Fruit fly (Drosophila melanogaster) S2 (cell line): ENCODE results near the gene CG11964.

ENCODE experiments used
- CG8478 ChIP-seq: fragments of >200 bp; optimal IDR thresholded peaks from 2 replicates; lab custom pipeline; 2018
- CTCF ChIP-seq, 2 experiments: fragments of >200 bp; optimal IDR thresholded peaks; 2 replicates each; lab custom pipeline; 2018

The CG11964 gene

DNA sequence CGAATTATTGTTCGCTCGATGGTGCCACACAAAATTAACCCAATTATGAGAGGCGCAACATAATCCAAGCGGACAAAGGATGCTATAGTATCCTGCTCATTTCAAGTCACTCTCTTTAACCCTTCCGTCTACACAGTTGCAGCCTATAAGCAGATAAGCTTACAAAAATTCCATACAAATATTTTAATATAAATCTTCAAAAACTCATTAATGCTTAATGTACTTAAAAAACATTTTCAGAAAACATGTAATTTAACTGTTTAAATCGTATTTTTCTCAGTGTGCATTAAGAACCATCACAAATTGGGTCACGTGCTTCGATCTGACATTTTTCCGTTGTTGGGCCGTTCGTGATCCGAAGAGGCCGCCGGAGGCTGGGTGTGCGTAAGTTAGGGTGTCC lies 24.0 kb upstream of the CG11964 start:
- TF ChIP-seq CTCF (optimal IDR thresholded peaks at IDR 0.05; lab: Kevin White, UChicago) (no peak), CG8478 (no peak)

DNA sequence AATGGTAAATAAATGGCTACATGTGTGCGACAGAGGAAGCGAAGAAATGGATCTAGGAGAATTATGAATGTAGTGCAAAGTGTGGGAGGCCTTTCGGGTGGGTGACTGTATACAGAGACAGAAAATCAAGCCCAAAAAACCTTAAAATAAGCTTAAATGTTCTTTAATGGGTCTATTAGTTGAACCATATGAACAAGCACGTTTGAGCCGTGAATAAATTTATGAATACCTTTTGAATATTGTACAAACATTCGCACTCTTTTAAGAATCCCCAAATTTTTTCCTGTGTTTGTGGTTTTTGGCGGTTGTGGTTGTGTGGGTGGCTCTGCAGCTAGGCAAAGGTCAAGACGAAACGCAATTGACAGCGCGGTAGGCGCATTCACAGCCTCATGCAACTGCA lies 21.8 kb upstream of the CG11964 start:
- TF ChIP-seq CTCF (optimal IDR thresholded peaks at IDR 0.05; lab: Kevin White, UChicago) (no peak), CG8478 (no peak)

DNA sequence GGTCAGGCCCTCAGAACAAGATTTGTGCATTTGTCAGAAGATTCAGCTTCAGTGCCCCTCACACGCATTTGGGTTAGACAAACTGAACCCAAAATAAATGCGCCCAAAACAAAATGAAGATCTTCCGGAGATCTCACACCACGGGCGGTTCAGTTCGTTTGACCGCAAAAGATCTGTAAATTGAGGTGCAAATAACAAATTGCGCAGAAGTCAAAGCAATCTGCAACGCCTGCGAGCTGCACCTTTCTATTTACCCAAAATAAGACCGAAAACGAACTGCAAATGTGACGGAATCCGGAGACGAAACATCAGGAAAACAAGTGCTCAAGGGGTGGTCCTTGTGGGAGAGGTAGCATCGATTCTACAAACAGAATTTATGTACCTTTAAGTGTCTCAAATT lies 20.7 kb upstream of the CG11964 start:
- TF ChIP-seq CTCF (optimal IDR thresholded peaks at IDR 0.05; lab: Kevin White, UChicago): no peak
- TF ChIP-seq CG8478: no peak

DNA sequence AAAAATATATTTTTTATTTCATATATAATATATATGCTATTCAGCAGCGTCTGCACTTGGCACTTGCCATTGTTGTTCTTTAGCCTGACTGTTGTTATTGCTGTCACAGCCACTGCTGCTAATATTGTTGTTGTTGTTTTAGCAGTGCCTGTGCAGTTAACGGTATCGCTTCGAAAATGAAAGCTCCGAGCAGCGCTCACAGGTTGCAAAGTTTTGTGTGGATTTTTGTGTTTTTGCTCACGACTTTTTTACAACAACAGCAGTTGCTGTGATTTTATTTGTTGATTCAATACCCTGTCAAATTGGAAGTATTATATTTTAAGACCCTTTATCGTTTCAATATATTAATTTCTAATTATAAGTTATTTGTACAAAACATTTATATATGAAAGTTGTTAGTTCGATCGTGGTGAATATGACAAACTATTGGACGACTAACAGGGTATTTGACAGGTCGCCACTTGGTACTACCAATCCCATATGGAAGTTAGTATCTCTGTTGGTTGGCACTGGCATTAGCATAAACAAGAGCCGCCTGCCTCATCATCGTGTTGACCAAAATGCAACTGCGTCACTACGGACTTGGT lies 19.0 kb upstream of the CG11964 start:
- no peak for TF ChIP-seq CG8478

DNA sequence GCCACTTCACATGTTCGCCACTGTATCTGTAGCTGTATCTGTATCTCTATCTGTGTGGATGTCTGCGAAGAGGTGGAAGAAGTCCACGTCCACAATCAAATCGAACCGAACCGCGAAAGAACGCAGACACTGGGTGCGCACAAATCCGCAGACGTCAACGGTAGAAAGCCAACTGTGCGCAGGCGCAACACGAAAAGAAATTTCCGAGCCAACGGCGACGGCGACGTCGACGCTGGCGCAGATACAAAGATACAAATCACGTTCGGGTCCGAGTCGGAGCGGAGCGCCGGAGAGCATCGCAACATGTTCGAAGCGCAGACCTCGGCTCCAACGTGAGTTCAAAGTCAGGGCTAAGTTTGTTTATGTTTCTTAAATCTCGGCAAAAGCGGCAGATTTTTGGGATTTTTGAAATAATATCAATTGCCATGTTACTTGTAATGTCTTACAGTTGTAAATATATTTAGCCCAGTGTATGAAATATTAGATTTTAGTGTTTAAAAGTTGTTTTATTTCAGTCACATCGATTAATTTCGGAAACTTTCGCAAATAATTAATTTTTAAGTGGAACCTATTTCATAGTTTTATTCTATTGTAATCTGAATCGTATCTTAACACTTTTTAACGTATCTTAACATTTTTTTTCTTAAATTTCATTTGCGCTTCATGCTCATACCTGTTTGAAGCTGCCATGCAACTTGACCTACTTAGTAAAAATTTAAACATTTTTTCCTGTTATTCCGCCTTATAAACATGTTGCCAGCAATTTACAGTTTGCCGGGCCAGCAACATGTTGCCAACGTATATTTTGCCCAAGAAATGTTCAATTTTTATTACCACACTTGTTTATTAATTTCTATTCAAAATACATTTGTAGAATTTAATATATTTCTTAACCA lies 18.3 kb upstream of the CG11964 start, which contains the start of gene ich:
Gene ich (minus strand): TSS at position 178 of the 896 bp plus-strand sequence.
- TF ChIP-seq CG8478 (no peak), CTCF (optimal IDR thresholded peaks at IDR 0.05; lab: Kevin White, UChicago) (no peak)

DNA sequence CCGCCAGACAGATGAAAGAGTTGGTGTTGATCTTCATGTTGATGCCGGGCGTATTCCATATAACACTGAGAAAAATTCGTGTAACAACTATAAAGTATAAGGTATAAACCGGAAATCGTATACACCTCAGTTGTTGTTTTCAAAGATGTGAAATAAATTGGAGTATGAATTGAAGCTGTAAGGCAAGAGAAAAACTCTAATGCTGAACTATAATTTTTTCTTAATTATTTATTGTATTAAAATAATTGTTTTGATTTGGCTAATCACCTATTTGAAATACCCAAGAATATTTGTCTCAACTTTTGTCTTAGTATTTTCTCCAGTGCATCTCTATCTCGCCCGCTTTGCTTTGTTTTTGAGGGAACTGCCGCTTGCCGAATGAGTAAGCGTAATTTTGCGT lies 15.5 kb upstream of the CG11964 start:
- TF ChIP-seq CTCF (optimal IDR thresholded peaks at IDR 0.05; lab: Kevin White, UChicago): no peak
- TF ChIP-seq CG8478: no peak

DNA sequence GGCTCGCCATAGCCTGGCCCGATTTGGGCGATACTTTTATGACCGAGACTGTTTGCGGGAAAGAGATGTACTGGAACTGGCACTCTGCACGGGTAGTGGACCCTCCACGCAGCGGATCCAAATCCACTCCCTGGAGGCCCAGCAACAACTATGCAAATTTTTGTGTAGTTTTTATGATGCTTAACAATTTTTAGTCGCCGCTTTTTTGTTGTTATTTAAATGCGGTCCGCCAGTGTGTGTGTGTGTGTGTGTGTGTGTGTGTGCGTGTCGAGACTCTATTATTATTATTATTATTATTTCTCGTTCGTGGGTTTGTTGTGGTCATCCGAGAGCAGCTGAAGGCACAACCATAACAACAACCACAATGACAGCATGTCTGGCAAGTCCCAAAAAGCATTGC lies 14.3 kb upstream of the CG11964 start:
- TF ChIP-seq CTCF (optimal IDR thresholded peaks at IDR 0.05; lab: Kevin White, UChicago): no peak
- TF ChIP-seq CG8478: no peak

DNA sequence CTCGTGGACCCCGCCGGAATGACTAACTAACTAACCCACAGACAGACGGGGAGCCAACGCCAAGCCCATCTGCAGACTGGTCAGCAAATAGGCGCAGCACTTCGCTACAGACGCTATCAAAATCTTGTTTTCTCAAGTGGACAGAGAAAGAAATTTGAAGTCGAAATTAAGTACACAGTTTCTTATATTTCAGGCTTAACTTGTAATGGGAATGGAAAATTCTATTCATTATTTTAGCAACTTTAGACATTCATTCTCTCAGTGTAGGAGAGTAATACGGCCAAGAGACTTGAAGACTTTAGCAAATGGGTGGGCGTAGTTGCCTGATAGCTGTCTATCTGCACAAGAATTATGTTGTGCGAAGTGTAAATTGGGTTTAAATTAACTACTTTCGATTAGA lies 13.5 kb upstream of the CG11964 start:
- TF ChIP-seq CTCF (optimal IDR thresholded peaks at IDR 0.05; lab: Kevin White, UChicago): no peak
- no peak for TF ChIP-seq CG8478

DNA sequence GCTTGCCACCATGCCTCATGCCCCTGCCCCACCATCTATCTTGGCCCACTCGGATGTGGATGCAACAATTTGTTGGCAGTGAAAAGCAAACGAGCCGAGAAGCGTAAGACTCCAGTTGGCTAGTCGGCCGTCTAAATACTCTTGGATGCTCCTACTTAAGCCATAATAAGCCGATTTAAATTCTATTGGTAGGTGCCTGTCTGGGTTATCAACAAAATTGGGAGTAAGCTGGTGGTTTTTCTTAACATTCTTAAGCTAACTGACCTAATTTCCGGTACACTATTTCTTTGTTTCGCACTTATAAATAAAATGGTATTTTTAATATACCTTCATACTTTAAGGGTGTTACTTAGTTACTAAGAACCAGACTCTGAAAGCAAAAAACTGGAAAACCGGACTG lies 12.9 kb upstream of the CG11964 start:
- TF ChIP-seq CG8478 (no peak), CTCF (optimal IDR thresholded peaks at IDR 0.05; lab: Kevin White, UChicago) (no peak)

DNA sequence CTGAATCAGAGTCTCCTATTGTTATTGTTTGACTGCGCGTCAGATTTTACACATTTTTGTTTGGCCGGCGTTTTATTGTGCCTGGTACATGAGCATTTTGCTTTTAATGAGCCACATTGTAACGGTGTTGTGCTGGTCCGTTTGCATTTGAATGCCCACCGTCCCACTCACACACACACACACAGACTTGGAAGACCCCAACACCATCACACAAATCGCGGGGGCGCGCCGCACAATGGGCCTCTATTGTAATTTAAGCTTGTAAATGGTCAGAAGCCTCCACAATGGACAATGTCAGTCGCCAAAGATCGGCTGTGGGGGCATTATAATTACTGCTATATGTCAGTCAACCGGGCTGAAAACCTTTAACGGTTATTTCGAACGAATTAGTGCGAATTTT lies 11.5 kb upstream of the CG11964 start:
- no peak for TF ChIP-seq CTCF (optimal IDR thresholded peaks at IDR 0.05; lab: Kevin White, UChicago)
- no peak for TF ChIP-seq CG8478

DNA sequence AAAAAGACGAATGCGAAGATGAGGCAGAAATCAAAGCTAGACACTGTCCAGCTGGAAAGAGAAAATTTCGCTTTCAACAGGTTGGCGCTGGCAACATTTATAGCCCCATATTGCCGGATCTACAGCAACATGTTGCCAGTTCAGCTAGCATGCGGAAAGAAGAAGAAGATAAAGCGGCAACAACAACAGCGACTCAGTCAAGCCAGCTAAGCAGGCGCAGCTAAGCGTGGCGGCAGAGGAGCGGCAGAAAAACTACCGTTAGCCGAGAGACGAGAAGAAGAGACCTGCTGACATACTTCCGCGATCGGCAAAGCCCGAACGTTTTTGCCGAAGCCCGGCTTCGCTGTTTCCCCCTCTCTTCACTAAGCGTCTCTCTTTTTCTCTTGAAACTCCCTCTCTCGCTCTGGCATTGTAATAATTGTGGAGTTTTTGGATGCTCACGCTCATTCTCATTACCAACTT lies 10.6 kb upstream of the CG11964 start:
- TF ChIP-seq CG8478: no peak
- no peak for TF ChIP-seq CTCF (optimal IDR thresholded peaks at IDR 0.05; lab: Kevin White, UChicago)

DNA sequence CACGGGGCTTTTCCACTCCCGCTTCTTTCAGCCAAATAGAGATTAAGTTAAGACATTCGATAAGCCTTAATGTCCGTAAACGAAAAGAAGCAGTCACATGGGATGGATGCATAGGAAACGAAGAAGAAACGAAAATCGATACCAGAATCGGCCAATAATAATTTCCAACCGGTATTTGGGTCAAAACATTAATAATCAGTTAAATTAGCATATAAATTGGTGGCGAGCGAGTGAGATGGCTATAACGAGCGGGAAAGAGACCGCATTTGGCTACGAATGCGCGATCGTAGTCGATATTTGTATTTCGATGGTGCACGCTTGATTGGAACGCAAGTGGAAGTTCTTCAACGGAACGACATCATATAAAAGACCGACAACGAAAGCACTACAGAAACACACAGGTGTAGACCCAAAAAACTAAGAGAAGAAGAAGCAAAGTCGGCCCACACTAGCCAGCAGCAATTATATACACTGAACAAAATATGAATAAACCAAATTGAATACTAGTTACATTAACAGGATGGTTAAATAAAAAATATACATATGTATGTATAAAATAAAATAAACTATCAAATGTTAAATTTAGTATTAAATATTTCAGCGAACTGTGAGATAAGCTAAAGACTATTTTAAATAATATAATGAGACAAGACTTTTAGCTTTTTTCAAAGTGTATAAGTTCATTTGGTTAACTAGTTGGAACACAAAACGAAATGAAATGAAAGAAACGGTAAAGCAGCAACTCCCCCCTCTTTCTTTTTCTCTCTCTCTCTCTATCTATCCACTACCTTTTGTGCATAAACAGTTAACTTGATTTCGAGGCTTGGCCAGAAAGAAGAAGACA lies 9.9 kb upstream of the CG11964 start:
- TF ChIP-seq CTCF (optimal IDR thresholded peaks at IDR 0.05; lab: Kevin White, UChicago) (no peak), CG8478 (no peak)

DNA sequence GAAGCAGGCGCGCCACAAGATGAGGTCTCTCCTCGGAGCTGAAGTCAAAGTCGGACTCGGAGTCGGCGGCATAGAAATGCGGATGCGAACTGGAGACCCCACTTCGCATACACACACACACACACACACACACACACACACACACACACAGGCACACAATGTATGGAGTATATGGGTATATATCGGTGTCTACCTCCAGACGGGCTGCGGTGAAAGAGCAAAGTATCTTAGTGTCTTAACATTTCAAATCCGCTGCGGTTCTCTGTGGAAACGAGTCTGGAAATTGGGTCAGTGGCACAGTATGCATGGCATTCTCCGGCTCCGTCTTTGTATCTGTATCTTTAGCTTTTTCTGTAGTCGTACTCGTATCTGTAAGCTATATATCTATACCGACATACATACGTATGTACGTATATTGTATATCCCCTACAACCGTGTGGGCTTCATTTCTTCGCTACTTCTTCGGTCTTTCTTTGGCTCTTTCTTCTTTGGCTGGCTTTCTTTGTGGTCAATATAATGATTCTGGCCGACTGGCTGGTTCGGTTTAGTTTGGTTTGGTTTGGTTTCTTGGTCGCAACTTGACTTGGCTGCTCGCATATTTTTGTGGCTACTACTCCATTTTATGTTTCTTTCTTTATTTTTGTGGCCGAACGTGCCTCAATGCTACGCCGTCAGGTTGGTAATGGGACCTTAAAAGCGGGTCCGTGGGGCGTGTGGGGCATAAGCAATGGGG lies 4.7 kb upstream of the CG11964 start:
- TF ChIP-seq CTCF (optimal IDR thresholded peaks at IDR 0.05; lab: Kevin White, UChicago) (no peak), CG8478 (no peak)

DNA sequence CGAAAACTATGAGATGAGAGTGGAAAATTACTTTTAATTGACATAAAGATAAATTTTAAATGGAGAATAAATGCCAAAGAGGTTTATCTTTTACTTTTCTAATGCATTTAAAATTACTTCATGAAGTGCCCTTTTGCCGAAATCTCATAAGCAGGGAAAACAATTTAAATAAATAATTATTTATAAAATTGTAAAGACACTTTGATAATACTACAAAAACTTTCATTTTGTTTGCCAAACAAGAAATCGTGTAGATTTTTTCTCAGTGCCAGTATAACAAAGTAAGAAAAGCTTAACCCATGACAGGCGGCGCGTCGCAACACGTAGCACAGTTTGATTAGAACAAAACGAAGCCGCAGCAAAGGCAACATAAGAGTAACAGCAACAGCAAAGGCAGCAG lies 4.0 kb upstream of the CG11964 start:
- TF ChIP-seq CTCF (optimal IDR thresholded peaks at IDR 0.05; lab: Kevin White, UChicago): no peak
- no peak for TF ChIP-seq CG8478
